Worm (Caenorhabditis elegans): ENCODE results near the gene nspc-4.

Gene nspc-4

ce11 chrX:8563663-8564450 is 25.7 kb upstream of the nspc-4 start:
- no peak for TF ChIP-seq K02D7.2 (tag; optimal IDR thresholded peaks at IDR 0.05)
- no peak for TF ChIP-seq pat-9 (tag; optimal IDR thresholded peaks at IDR 0.05)
- no peak for TF ChIP-seq zip-5 (tag; optimal IDR thresholded peaks at IDR 0.05)
- TF ChIP-seq ceh-45 (GFP tag; IDR thresholded peaks at IDR 0.05) = no peak
- TF ChIP-seq ama-1 (optimal IDR thresholded peaks at IDR 0.05) = no peak
- TF ChIP-seq fkh-6 (tag; optimal IDR thresholded peaks at IDR 0.05) = no peak
- no peak for TF ChIP-seq hlh-30 (tag; optimal IDR thresholded peaks at IDR 0.05; ENCODE audit: insufficient read depth)
- no peak for TF ChIP-seq gmeb-2 (tag; optimal IDR thresholded peaks at IDR 0.05)
- no peak for TF ChIP-seq eyg-1 (tag; optimal IDR thresholded peaks at IDR 0.05)
- no peak for TF ChIP-seq pag-3 (tag; optimal IDR thresholded peaks at IDR 0.05; ENCODE audit: borderline replicate concordance)
- TF ChIP-seq hlh-6 (tag; optimal IDR thresholded peaks at IDR 0.05) = no peak
- TF ChIP-seq sox-2 (GFP tag; IDR thresholded peaks at IDR 0.05) = no peak
- no peak for TF ChIP-seq unc-55 (GFP tag; optimal IDR thresholded peaks at IDR 0.05)

- TF ChIP-seq Y22D7AL.16 (tag; optimal IDR thresholded peaks at IDR 0.05) = no peak
- TF ChIP-seq pag-3 (tag; optimal IDR thresholded peaks at IDR 0.05; ENCODE audit: borderline replicate concordance) = no peak
- TF ChIP-seq ceh-9 (tag; optimal IDR thresholded peaks at IDR 0.05) = no peak
- no peak for TF ChIP-seq hlh-30 (tag; optimal IDR thresholded peaks at IDR 0.05; ENCODE audit: insufficient read depth)
- TF ChIP-seq syd-9 (tag; optimal IDR thresholded peaks at IDR 0.05) = no peak
- TF ChIP-seq K09A11.1 (tag; optimal IDR thresholded peaks at IDR 0.05; ENCODE audit: insufficient read depth) = no peak
- TF ChIP-seq dmd-4 (tag; optimal IDR thresholded peaks at IDR 0.05; ENCODE audit: borderline replicate concordance) = no peak
- TF ChIP-seq rnt-1 (tag; optimal IDR thresholded peaks at IDR 0.05) = no peak
- no peak for TF ChIP-seq eyg-1 (tag; optimal IDR thresholded peaks at IDR 0.05)
- TF ChIP-seq C08G9.2 (tag; optimal IDR thresholded peaks at IDR 0.05) = no peak
- no peak for TF ChIP-seq hlh-6 (tag; optimal IDR thresholded peaks at IDR 0.05)
- TF ChIP-seq ceh-31 (tag; optimal IDR thresholded peaks at IDR 0.05) = no peak
- TF ChIP-seq ceh-48 (tag; optimal IDR thresholded peaks at IDR 0.05) = no peak
- TF ChIP-seq ceh-45 (GFP tag; IDR thresholded peaks at IDR 0.05) = no peak
- TF ChIP-seq madf-2 (tag; optimal IDR thresholded peaks at IDR 0.05) = no peak
These were observed 24.4 kb upstream of the nspc-4 start for ce11 chrX:8562586-8562985.

- TF ChIP-seq unc-42 (tag; optimal IDR thresholded peaks at IDR 0.05) (peak; percentile 42), rnt-1 (tag; optimal IDR thresholded peaks at IDR 0.05) (no peak), tbx-2 (tag; optimal IDR thresholded peaks at IDR 0.05) (peak; percentile 43), elt-4 (tag; optimal IDR thresholded peaks at IDR 0.05) (no peak), fkh-6 (tag; optimal IDR thresholded peaks at IDR 0.05) (peak; percentile 17), ama-1 (optimal IDR thresholded peaks at IDR 0.05) (no peak), pha-2 (tag; optimal IDR thresholded peaks at IDR 0.05) (no peak), ceh-31 (tag; optimal IDR thresholded peaks at IDR 0.05) (peak; percentile 80), ceh-34 (tag; optimal IDR thresholded peaks at IDR 0.05) (peak; percentile 44), lin-11 (tag; optimal IDR thresholded peaks at IDR 0.05) (no peak), T23F11.4 (GFP tag; optimal IDR thresholded peaks at IDR 0.05) (no peak), nfya-1 (tag; optimal IDR thresholded peaks at IDR 0.05) (peak; percentile 62), ceh-9 (tag; optimal IDR thresholded peaks at IDR 0.05) (no peak), ceh-45 (GFP tag; IDR thresholded peaks at IDR 0.05) (no peak), nhr-232 (tag; optimal IDR thresholded peaks at IDR 0.05) (no peak), nhr-11 (tag; optimal IDR thresholded peaks at IDR 0.05) (no peak), sox-4 (tag; optimal IDR thresholded peaks at IDR 0.05) (no peak), C38D4.7 (GFP tag; optimal IDR thresholded peaks at IDR 0.05) (no peak), pqm-1 (tag; optimal IDR thresholded peaks at IDR 0.05) (no peak), ceh-2 (tag; optimal IDR thresholded peaks at IDR 0.05) (peak; percentile 35), pat-9 (tag; optimal IDR thresholded peaks at IDR 0.05) (no peak), hlh-8 (tag; optimal IDR thresholded peaks at IDR 0.05) (no peak), ceh-22 (tag; optimal IDR thresholded peaks at IDR 0.05) (no peak), ceh-30 (tag; optimal IDR thresholded peaks at IDR 0.05) (no peak), F13H6.1 (tag; optimal IDR thresholded peaks at IDR 0.05) (no peak), sdc-2 (tag; optimal IDR thresholded peaks at IDR 0.05) (peak; percentile 68), npax-4 (tag; optimal IDR thresholded peaks at IDR 0.05) (no peak), pag-3 (tag; optimal IDR thresholded peaks at IDR 0.05; ENCODE audit: borderline replicate concordance) (no peak), ceh-19 (GFP tag; optimal IDR thresholded peaks at IDR 0.05) (no peak), ceh-48 (tag; optimal IDR thresholded peaks at IDR 0.05) (peak; percentile 39), ahr-1 (tag; optimal IDR thresholded peaks at IDR 0.05) (no peak), ceh-14 (tag; optimal IDR thresholded peaks at IDR 0.05) (peak; percentile 17)
These were observed 18.5 kb upstream of the nspc-4 start, which contains the start of gene utx-1 for ce11 chrX:8556614-8557196. Gene utx-1 (plus strand): TSS chrX:8557146.

Data from whole organism, late embryonic.